Fruit fly (Drosophila melanogaster): ENCODE results near the gene CSN8.

The CSN8 gene

DNA sequence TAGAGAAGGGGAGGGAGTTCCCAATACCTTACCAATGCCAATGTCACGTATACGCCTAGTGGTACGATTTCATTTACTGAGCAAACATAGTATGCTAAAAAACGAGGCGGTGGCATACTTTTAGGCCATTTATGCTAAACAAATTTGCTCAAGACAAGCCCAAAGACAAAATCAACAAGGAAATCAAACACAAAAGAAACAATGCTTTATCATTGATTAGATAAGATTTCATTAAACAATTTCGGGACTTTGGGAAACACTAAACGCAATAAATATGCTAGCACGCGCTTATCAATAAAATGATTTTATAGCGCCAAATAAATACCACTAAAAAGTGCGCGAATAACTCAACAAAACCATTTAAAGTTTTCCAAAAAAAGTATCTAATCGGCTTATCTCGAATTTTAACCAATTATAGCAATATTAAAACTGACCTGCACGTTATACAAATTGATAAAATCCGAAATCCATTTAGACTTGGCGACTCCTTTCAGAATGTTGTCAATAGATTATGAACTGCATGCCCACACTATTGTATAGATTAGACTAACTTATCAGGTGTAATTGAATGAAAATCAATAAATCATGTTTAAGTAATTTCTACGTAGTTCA lies 14.0 kb upstream of the CSN8 start (continued):
- no peak for TF ChIP-seq CG15073 (GFP tag; optimal IDR thresholded peaks at IDR 0.05)
- no peak for TF ChIP-seq CG2889 (GFP tag; IDR thresholded peaks at IDR 0.05)
- TF ChIP-seq HmgZ (tag; optimal IDR thresholded peaks at IDR 0.05): peak; percentile 65
- no peak for TF ChIP-seq CG7271 (tag; optimal IDR thresholded peaks at IDR 0.05)
- peak; percentile 28 for TF ChIP-seq her (GFP tag; optimal IDR thresholded peaks at IDR 0.05)
- TF ChIP-seq CG6854 (GFP tag; optimal IDR thresholded peaks at IDR 0.05): peak; percentile 13
- no peak for TF ChIP-seq Atf-2 (GFP tag; optimal IDR thresholded peaks at IDR 0.05)
- TF ChIP-seq Lpt (GFP tag; optimal IDR thresholded peaks at IDR 0.05): no peak
- TF ChIP-seq seq (GFP tag; IDR thresholded peaks at IDR 0.05): no peak
- no peak for TF ChIP-seq Gsc (GFP tag; IDR thresholded peaks at IDR 0.05)
- no peak for TF ChIP-seq pros (GFP tag; optimal IDR thresholded peaks at IDR 0.05)
- TF ChIP-seq CG6689 (GFP tag; IDR thresholded peaks at IDR 0.05): no peak
- peak; percentile 62 for TF ChIP-seq CG15514 (GFP tag; optimal IDR thresholded peaks at IDR 0.05)
- TF ChIP-seq sima (GFP tag; optimal IDR thresholded peaks at IDR 0.05): no peak
- no peak for TF ChIP-seq Drgx (GFP tag; IDR thresholded peaks at IDR 0.05)
- TF ChIP-seq grau (tag; optimal IDR thresholded peaks at IDR 0.05): peak; percentile 25
- TF ChIP-seq nau (GFP tag; optimal IDR thresholded peaks at IDR 0.05): no peak
- TF ChIP-seq Atf3 (GFP tag; optimal IDR thresholded peaks at IDR 0.05): no peak
- no peak for TF ChIP-seq da (GFP tag; optimal IDR thresholded peaks at IDR 0.05)
- TF ChIP-seq Med (GFP tag): peak; percentile 86
- no peak for TF ChIP-seq Ptx1 (GFP tag; IDR thresholded peaks at IDR 0.05)
- TF ChIP-seq CG1603 (tag; optimal IDR thresholded peaks at IDR 0.05): no peak
- TF ChIP-seq Chrac-16 (GFP tag; optimal IDR thresholded peaks at IDR 0.05): no peak
- no peak for TF ChIP-seq CG12104 (GFP tag; optimal IDR thresholded peaks at IDR 0.05)
- TF ChIP-seq CG3407 (GFP tag; optimal IDR thresholded peaks at IDR 0.05): peak; percentile 32
- TF ChIP-seq CG7786 (GFP tag; optimal IDR thresholded peaks at IDR 0.05): no peak
- TF ChIP-seq lilli (GFP tag; optimal IDR thresholded peaks at IDR 0.05): no peak
- TF ChIP-seq CG18619 (GFP tag; optimal IDR thresholded peaks at IDR 0.05): peak; percentile 8
- no peak for TF ChIP-seq insv (GFP tag; optimal IDR thresholded peaks at IDR 0.05)
- TF ChIP-seq CG11093 (GFP tag; IDR thresholded peaks at IDR 0.05): no peak
- no peak for TF ChIP-seq CG18262 (tag; optimal IDR thresholded peaks at IDR 0.05)
- no peak for TF ChIP-seq Doc2 (GFP tag; IDR thresholded peaks at IDR 0.05)
- no peak for TF ChIP-seq zfh1 (GFP tag; IDR thresholded peaks at IDR 0.05)
- no peak for TF ChIP-seq CG2712 (tag; optimal IDR thresholded peaks at IDR 0.05)
- peak; percentile 3 for TF ChIP-seq Nf-YB (GFP tag; optimal IDR thresholded peaks at IDR 0.05)
- peak; percentile 6; the same call in 1 of the 2 replicates for TF ChIP-seq CG4730 (GFP tag; IDR thresholded peaks at IDR 0.05)
- TF ChIP-seq Jarid2 (GFP tag; optimal IDR thresholded peaks at IDR 0.05): peak; percentile 19
- TF ChIP-seq onecut (GFP tag; IDR thresholded peaks at IDR 0.05): no peak
- TF ChIP-seq CG11695 (GFP tag; IDR thresholded peaks at IDR 0.05): peak; percentile 7; the same call in 1 of the 3 replicates
- TF ChIP-seq sd (tag; optimal IDR thresholded peaks at IDR 0.05): peak; percentile 95
- peak; percentile 29; the same call in 1 of the 2 replicates for TF ChIP-seq HLH3B (GFP tag; IDR thresholded peaks at IDR 0.05)
- TF ChIP-seq dan (GFP tag; IDR thresholded peaks at IDR 0.05): no peak
- peak; percentile 28 for TF ChIP-seq fd3F (GFP tag; optimal IDR thresholded peaks at IDR 0.05)
- peak; percentile 62 for TF ChIP-seq CG18599 (GFP tag; optimal IDR thresholded peaks at IDR 0.05)
- TF ChIP-seq cad (GFP tag; optimal IDR thresholded peaks at IDR 0.05): no peak
- peak; percentile 69 for TF ChIP-seq odd (GFP tag; optimal IDR thresholded peaks at IDR 0.05)
- TF ChIP-seq esg (GFP tag; conservative IDR thresholded peaks at IDR 0.05): no peak
- no peak for TF ChIP-seq CG8944 (GFP tag; optimal IDR thresholded peaks at IDR 0.05)
- peak; percentile 47 for TF ChIP-seq CG15011 (GFP tag; optimal IDR thresholded peaks at IDR 0.05)
- no peak for TF ChIP-seq CG12236 (GFP tag; optimal IDR thresholded peaks at IDR 0.05)
- TF ChIP-seq gro (GFP tag; optimal IDR thresholded peaks at IDR 0.05): peak; percentile 62

Data from whole organism, embryonic.